Worm (Caenorhabditis elegans) whole organism, early embryonic: Measurements from ENCODE around the gene D1054.19.

Experiments used
- aly-1 ChIP-seq: sonication (generic microtip); optimal IDR thresholded peaks from 2 replicates; lab custom pipeline; 2016; ENCODE audit warnings: missing genetic modification characterization, missing compliant biosample characterization
- ama-1 ChIP-seq: fragments of 150-350 bp; optimal IDR thresholded peaks from 2 replicates; lab custom pipeline; 2014
- flt-1 ChIP-seq: fragments of 200-800 bp; sonication (Bioruptor generic); IDR thresholded peaks from 2 replicates; pipeline ENCODE4 v1.3.6; 2022; ENCODE audit warnings: missing genetic modification characterization, missing compliant biosample characterization
- hmbx-1 ChIP-seq: sonication (generic microtip); optimal IDR thresholded peaks from 2 replicates; lab custom pipeline; 2016; ENCODE audit warnings: mild to moderate bottlenecking, missing genetic modification characterization, missing compliant biosample characterization
- hmg-4 ChIP-seq: fragments of 200-800 bp; sonication (Bioruptor generic); optimal IDR thresholded peaks from 2 replicates; lab custom pipeline; 2018; ENCODE audit warnings: mild to moderate bottlenecking, missing genetic modification characterization, missing compliant biosample characterization
- pes-1 ChIP-seq: fragments of 200-800 bp; sonication (Bioruptor generic); IDR thresholded peaks from 2 replicates; pipeline ENCODE4 v1.3.6; 2022; ENCODE audit warnings: missing genetic modification reagents, missing genetic modification characterization, missing compliant biosample characterization
- scrt-1 ChIP-seq: fragments of 200-800 bp; sonication (Bioruptor generic); IDR thresholded peaks from 2 replicates; pipeline ENCODE4 v1.3.6; 2022; ENCODE audit warnings: missing genetic modification characterization, missing compliant biosample characterization
- tra-4 ChIP-seq: sonication (generic microtip); optimal IDR thresholded peaks from 2 replicates; lab custom pipeline; 2017; ENCODE audit warnings: missing genetic modification characterization, missing compliant biosample characterization

ce11 chrV:10834682-10835219, 39.2 kb downstream of the D1054.19 start:
- TF ChIP-seq pes-1 (GFP tag; lab: Robert Waterston, UW) (no peak), ama-1 (lab: Kevin White, UChicago) (no peak), aly-1 (tag; lab: Kevin White, UChicago) (no peak), hmbx-1 (tag; lab: Kevin White, UChicago) (no peak), tra-4 (tag; lab: Kevin White, UChicago) (no peak), scrt-1 (GFP tag; lab: Robert Waterston, UW) (no peak), hmg-4 (no peak), flt-1 (GFP tag; lab: Robert Waterston, UW) (no peak)
